Worm (Caenorhabditis elegans): ENCODE results near the gene gst-40.

Gene gst-40

ce11 chrIV:796521-797073 lies 36.3 kb downstream of the gst-40 start, which contains the start of the genes F56B3.11 and ech-5:
Gene F56B3.11, minus strand, starts transcription at chrIV:796571.
Gene ech-5, plus strand, starts transcription at chrIV:797023.
- TF ChIP-seq ceh-14 (tag; optimal IDR thresholded peaks at IDR 0.05) (peak; percentile 93), madf-2 (tag; optimal IDR thresholded peaks at IDR 0.05) (no peak), pax-1 (tag; optimal IDR thresholded peaks at IDR 0.05) (no peak), fax-1 (tag; optimal IDR thresholded peaks at IDR 0.05) (peak; percentile 93), eyg-1 (tag; optimal IDR thresholded peaks at IDR 0.05) (no peak), npax-4 (tag; optimal IDR thresholded peaks at IDR 0.05) (peak; percentile 36), nfya-1 (tag; optimal IDR thresholded peaks at IDR 0.05) (peak; percentile 7), ceh-48 (tag; optimal IDR thresholded peaks at IDR 0.05) (no peak), C08G9.2 (tag; optimal IDR thresholded peaks at IDR 0.05) (peak; percentile 85), gmeb-2 (tag; optimal IDR thresholded peaks at IDR 0.05) (peak; percentile 0), tbx-7 (tag; optimal IDR thresholded peaks at IDR 0.05) (peak; percentile 78), ceh-31 (tag; optimal IDR thresholded peaks at IDR 0.05) (peak; percentile 94), fkh-6 (tag; optimal IDR thresholded peaks at IDR 0.05) (peak; percentile 61), tbx-2 (tag; optimal IDR thresholded peaks at IDR 0.05) (peak; percentile 93), sox-4 (tag; optimal IDR thresholded peaks at IDR 0.05) (no peak), odd-2 (tag; optimal IDR thresholded peaks at IDR 0.05) (no peak), pqm-1 (tag; optimal IDR thresholded peaks at IDR 0.05) (peak; percentile 76), ceh-34 (tag; optimal IDR thresholded peaks at IDR 0.05) (peak; percentile 75), syd-9 (tag; optimal IDR thresholded peaks at IDR 0.05) (no peak), lin-11 (tag; optimal IDR thresholded peaks at IDR 0.05) (no peak), unc-86 (tag; optimal IDR thresholded peaks at IDR 0.05) (peak; percentile 63), hlh-15 (tag; optimal IDR thresholded peaks at IDR 0.05) (peak; percentile 65), hlh-6 (tag; optimal IDR thresholded peaks at IDR 0.05) (no peak), ceh-19 (GFP tag; optimal IDR thresholded peaks at IDR 0.05) (peak; percentile 78), sox-2 (GFP tag; IDR thresholded peaks at IDR 0.05) (no peak), unc-3 (GFP tag; conservative IDR thresholded peaks at IDR 0.05) (no peak), unc-3 (tag; optimal IDR thresholded peaks at IDR 0.05) (peak; percentile 75), F13H6.1 (tag; optimal IDR thresholded peaks at IDR 0.05) (peak; percentile 68), che-1 (tag; optimal IDR thresholded peaks at IDR 0.05) (peak; percentile 23), nhr-232 (tag; optimal IDR thresholded peaks at IDR 0.05) (no peak), elt-4 (tag; optimal IDR thresholded peaks at IDR 0.05) (no peak), pha-2 (tag; optimal IDR thresholded peaks at IDR 0.05) (peak; percentile 72), ceh-22 (tag; optimal IDR thresholded peaks at IDR 0.05) (no peak), hlh-13 (GFP tag; optimal IDR thresholded peaks at IDR 0.05) (no peak), dve-1 (tag; optimal IDR thresholded peaks at IDR 0.05) (no peak), ztf-16 (tag; optimal IDR thresholded peaks at IDR 0.05) (peak; percentile 60), K02D7.2 (tag; optimal IDR thresholded peaks at IDR 0.05) (no peak), fkh-10 (GFP tag; optimal IDR thresholded peaks at IDR 0.05) (no peak), elt-2 (tag; optimal IDR thresholded peaks at IDR 0.05) (peak; percentile 91), T23F11.4 (GFP tag; optimal IDR thresholded peaks at IDR 0.05) (no peak), C38D4.7 (GFP tag; optimal IDR thresholded peaks at IDR 0.05) (peak; percentile 49), Y22D7AL.16 (tag; optimal IDR thresholded peaks at IDR 0.05) (no peak), rnt-1 (tag; optimal IDR thresholded peaks at IDR 0.05) (peak; percentile 83), pros-1 (tag; optimal IDR thresholded peaks at IDR 0.05) (no peak), unc-42 (tag; optimal IDR thresholded peaks at IDR 0.05) (peak; percentile 87), ama-1 (optimal IDR thresholded peaks at IDR 0.05) (no peak), sdc-2 (tag; optimal IDR thresholded peaks at IDR 0.05) (no peak), ceh-9 (tag; optimal IDR thresholded peaks at IDR 0.05) (no peak), mec-3 (tag; optimal IDR thresholded peaks at IDR 0.05; ENCODE audit: borderline replicate concordance) (peak; percentile 59), pag-3 (tag; optimal IDR thresholded peaks at IDR 0.05; ENCODE audit: borderline replicate concordance) (peak; percentile 22), ceh-6 (GFP tag; optimal IDR thresholded peaks at IDR 0.05) (no peak), ets-4 (tag; optimal IDR thresholded peaks at IDR 0.05) (peak; percentile 86), nhr-11 (tag; optimal IDR thresholded peaks at IDR 0.05) (no peak), lim-6 (tag; optimal IDR thresholded peaks at IDR 0.05) (peak; percentile 86)

Data from whole organism, late embryonic.